Worm (Caenorhabditis elegans) whole organism, L1 larva: ENCODE results near the gene Y51A2D.13.
A peak's percentile ranks its signal among the peaks of the same experiment; 100 is the strongest.

ENCODE experiments used
- ceh-88 ChIP-seq: fragments of 200-800 bp; sonication (Bioruptor generic); IDR thresholded peaks from 2 replicates; pipeline ENCODE4 v1.3.6; 2022; ENCODE audit warnings: missing genetic modification characterization, missing compliant biosample characterization
- nhr-237 ChIP-seq: fragments of 150-350 bp; optimal IDR thresholded peaks from 2 replicates; lab custom pipeline; 2014; ENCODE audit warnings: missing biosample characterization, missing genetic modification characterization
- unc-130 ChIP-seq: fragments of 150-350 bp; optimal IDR thresholded peaks from 2 replicates; lab custom pipeline; 2017; ENCODE audit warnings: missing biosample characterization, missing genetic modification characterization, inconsistent platforms
- unc-62 ChIP-seq: fragments of 150-350 bp; optimal IDR thresholded peaks from 2 replicates; lab custom pipeline; 2014; ENCODE audit warnings: missing biosample characterization, missing genetic modification reagents, missing genetic modification characterization

DNA sequence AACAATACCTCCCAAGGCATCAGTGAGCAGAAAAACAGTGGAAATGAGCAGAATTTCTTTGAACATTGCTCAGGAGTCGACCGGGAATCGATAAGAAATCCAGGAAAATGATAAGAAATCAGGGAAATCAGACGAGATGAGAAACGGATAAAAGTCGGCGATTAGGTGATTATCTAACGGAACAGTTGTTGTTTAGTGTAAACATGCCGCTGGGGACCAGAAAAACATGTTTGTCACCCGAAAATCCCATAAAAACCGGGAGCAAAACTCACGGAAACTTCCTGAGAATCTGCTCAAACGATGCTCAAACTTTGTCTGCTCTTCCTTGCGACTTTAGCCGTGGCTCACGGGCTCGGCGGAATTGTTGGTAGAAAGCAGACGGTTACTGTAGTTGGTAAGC is 23.1 kb downstream of the Y51A2D.13 start, which contains the start of the genes ttr-24 and ttr-25:
- no peak for TF ChIP-seq ceh-88 (GFP tag; lab: Robert Waterston, UW)
- TF ChIP-seq unc-130: peak; percentile 38
- TF ChIP-seq unc-62: no peak
- no peak for TF ChIP-seq nhr-237 (tag; lab: Kevin White, UChicago)
